Fruit fly (Drosophila melanogaster): ENCODE results near the gene Nepl9.
A peak's percentile ranks its signal among the peaks of the same experiment; 100 is the strongest.

Gene Nepl9

DNA sequence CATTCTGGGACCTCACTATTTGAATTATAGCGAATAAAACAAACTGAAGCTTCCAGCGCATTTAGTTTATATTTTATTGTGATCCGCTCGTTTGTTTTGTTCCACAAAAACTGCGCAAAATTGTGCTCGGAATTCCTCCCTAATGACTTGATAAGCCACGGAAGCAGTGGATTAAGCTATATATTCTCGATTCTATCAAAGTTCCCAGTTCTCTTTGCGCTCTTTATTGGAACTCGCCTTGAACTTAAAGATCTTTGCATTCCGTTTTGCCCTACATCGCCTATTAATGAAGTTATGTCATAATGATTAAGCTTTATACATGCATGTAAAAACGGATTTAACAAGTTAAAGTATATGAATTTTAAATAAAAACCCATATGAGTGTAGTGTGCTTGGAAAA is at the start of gene Nepl9:
Gene Nepl9, minus strand, starts transcription at position 101 of the 400 bp plus-strand sequence.
- TF ChIP-seq jim (GFP tag; optimal IDR thresholded peaks at IDR 0.05) (no peak), woc (GFP tag; optimal IDR thresholded peaks at IDR 0.05) (no peak), GATAd (GFP tag; optimal IDR thresholded peaks at IDR 0.05) (no peak), Vsx2 (GFP tag; optimal IDR thresholded peaks at IDR 0.05; ENCODE audit: partially characterized antibody) (no peak), br (GFP tag; optimal IDR thresholded peaks at IDR 0.05) (no peak), h (GFP tag; optimal IDR thresholded peaks at IDR 0.05) (no peak), dl (GFP tag; optimal IDR thresholded peaks at IDR 0.05; ENCODE audit: insufficient read depth in 1 of 2, partially characterized antibody in 2 of 2) (no peak), CG9705 (GFP tag; optimal IDR thresholded peaks at IDR 0.05) (no peak), sv (GFP tag; optimal IDR thresholded peaks at IDR 0.05) (no peak), OdsH (GFP tag; optimal IDR thresholded peaks at IDR 0.05) (no peak), dsf (GFP tag; optimal IDR thresholded peaks at IDR 0.05; ENCODE audit: borderline replicate concordance) (no peak), usp (GFP tag; optimal IDR thresholded peaks at IDR 0.05) (no peak), Myc (optimal IDR thresholded peaks at IDR 0.05) (no peak), Hr78 (GFP tag; optimal IDR thresholded peaks at IDR 0.05) (no peak), Abd-B (GFP tag; optimal IDR thresholded peaks at IDR 0.05) (no peak), lola (GFP tag; optimal IDR thresholded peaks at IDR 0.05) (no peak)

DNA sequence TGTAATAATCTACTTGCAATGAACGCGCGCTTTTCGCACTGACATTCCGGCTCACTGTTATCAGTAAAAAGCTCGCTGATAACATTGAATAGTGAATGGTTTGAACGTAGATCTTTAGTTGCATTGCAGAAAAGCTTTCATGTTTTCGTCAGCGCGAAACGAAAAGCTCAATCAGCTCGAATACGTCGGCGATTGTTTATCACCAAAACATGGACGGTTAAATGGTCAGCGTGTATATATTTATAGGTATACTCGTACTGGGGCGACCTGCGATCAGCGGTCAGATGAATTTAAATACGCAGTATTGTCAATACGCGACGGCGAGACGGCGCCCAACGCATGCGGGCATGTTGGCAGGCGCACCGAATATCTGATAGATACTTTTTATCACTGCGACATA is 49.4 kb upstream of the Nepl9 start:
- no peak for TF ChIP-seq woc (GFP tag; optimal IDR thresholded peaks at IDR 0.05)
- no peak for TF ChIP-seq Dfd (GFP tag; optimal IDR thresholded peaks at IDR 0.05)
- TF ChIP-seq ey (GFP tag; optimal IDR thresholded peaks at IDR 0.05), result no peak
- no peak for TF ChIP-seq Rel (GFP tag; optimal IDR thresholded peaks at IDR 0.05)
- TF ChIP-seq Rel (tag; optimal IDR thresholded peaks at IDR 0.05), result peak; percentile 64
- TF ChIP-seq h (GFP tag; optimal IDR thresholded peaks at IDR 0.05), result no peak
- no peak for TF ChIP-seq dl (GFP tag; optimal IDR thresholded peaks at IDR 0.05; ENCODE audit: insufficient read depth in 1 of 2, partially characterized antibody in 2 of 2)
- TF ChIP-seq sage (GFP tag; optimal IDR thresholded peaks at IDR 0.05), result no peak
- TF ChIP-seq CG9705 (GFP tag; optimal IDR thresholded peaks at IDR 0.05), result no peak
- TF ChIP-seq HLH106 (tag; optimal IDR thresholded peaks at IDR 0.05), result no peak

DNA sequence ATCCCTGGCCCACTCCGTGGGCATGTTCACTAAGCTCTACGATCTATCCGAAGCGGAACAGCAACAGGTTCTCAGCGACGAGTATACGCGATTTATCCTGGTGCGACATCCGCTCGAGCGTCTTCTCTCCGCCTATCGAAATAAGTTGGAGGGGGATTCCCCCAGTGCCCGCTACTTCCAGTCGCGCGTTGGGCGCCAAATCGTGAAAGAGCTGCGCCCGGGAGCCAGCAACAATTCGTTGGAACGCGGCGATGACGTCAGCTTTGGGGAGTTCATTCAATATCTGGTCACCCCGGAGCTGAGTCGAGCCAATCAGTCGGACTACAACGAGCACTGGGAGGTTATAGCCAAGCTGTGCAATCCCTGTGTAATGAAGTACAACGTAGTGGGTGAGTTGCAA is 48.3 kb upstream of the Nepl9 start:
- TF ChIP-seq Rel (GFP tag; optimal IDR thresholded peaks at IDR 0.05), result no peak
- peak; percentile 59 for TF ChIP-seq Rel (tag; optimal IDR thresholded peaks at IDR 0.05)
- no peak for TF ChIP-seq jim (GFP tag; optimal IDR thresholded peaks at IDR 0.05)

DNA sequence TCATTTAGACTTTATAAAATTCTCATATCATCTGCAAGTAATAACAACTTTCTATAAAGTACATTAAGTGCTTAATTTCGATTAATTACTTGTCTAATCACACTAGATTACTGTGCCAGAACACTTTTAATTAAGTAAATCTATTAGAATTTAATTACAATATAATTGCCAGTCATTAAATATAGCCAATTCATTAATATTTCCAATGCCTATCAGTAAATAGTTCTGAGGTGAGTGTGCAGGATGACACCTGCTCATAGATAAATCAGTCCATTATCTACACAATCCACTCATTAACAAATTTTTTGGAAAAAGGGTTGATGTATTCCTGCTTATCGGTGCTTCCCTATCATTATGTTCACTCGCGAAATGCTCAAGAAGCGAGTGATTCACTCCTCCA is 47.6 kb upstream of the Nepl9 start:
- TF ChIP-seq foxo (GFP tag; optimal IDR thresholded peaks at IDR 0.05), result no peak

DNA sequence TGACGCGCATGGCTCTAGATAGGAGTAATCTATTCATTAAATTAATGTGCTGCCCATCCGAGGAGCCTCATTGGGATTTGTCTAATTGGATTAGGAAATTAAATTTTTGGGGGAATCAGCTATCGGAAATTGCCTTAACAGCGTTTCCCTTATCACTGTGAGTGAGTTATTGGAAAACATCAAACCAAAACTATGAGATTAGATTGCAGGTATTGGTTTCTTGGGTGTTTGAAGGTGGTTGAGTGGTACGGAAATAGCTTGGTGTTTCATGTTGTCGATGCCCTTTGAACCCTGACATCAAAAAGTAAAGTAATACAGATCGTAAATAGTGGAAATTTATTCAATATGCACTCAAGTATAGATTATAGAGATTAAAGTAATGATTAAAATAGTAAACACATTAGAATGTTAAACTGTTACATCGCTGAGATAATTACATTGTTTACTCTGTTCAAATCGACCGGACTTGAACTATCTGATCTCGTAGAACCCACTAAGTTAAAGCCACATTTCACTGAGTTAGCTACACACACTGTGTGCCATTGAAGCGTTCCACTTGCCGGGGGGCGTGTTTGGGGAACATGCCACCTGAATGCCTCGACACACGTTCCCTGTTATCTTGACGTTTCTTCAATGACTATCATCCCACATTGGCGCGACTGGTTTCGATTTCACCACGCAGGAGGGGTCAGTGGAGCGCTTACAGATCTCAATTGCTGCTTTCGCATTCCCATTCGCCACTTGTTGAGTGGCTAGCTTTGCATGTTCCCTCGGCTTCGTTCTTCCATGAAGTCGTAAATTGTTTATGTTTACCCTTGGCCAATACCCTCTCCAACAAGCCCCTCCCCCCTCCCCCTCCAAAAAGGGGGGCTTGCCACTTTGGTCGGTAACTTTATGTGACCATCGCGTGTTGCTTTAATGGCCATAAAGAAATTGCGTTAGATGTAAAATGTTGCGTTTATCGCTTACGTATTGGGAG is 46.1 kb upstream of the Nepl9 start:
- no peak for TF ChIP-seq br (GFP tag; optimal IDR thresholded peaks at IDR 0.05)
- TF ChIP-seq h (GFP tag; optimal IDR thresholded peaks at IDR 0.05), result no peak
- no peak for TF ChIP-seq OdsH (GFP tag; optimal IDR thresholded peaks at IDR 0.05)
- no peak for TF ChIP-seq Rel (GFP tag; optimal IDR thresholded peaks at IDR 0.05)
- TF ChIP-seq Rel (tag; optimal IDR thresholded peaks at IDR 0.05), result no peak
- no peak for TF ChIP-seq Dfd (GFP tag; optimal IDR thresholded peaks at IDR 0.05)
- no peak for TF ChIP-seq sv (GFP tag; optimal IDR thresholded peaks at IDR 0.05)
- no peak for TF ChIP-seq Vsx2 (GFP tag; optimal IDR thresholded peaks at IDR 0.05; ENCODE audit: partially characterized antibody)
- no peak for TF ChIP-seq CG32264 (GFP tag; optimal IDR thresholded peaks at IDR 0.05)
- TF ChIP-seq Hr83 (GFP tag; optimal IDR thresholded peaks at IDR 0.05; ENCODE audit: poor library complexity, severe bottlenecking), result no peak

DNA sequence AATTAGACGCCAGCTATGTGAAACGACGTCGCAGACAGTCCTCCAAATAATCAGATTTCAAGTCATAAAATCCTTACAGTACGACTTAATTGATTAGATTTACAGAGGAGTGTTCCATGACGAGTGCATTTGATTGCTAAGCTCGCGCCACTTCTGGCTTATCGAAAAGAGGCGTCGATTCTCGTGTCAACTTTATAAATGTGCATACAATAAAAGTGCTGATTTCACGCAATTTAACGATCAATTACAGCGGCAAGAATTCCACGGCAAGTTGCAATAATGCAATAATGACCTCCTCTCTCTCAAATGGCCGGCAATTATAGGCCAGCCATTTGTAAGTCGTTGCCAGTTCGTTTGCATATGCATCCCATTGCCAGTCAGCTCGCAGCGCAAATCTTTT is 45.3 kb upstream of the Nepl9 start:
- no peak for TF ChIP-seq Rel (GFP tag; optimal IDR thresholded peaks at IDR 0.05)
- no peak for TF ChIP-seq Rel (tag; optimal IDR thresholded peaks at IDR 0.05)
- TF ChIP-seq tai (GFP tag; optimal IDR thresholded peaks at IDR 0.05), result no peak
- no peak for TF ChIP-seq OdsH (GFP tag; optimal IDR thresholded peaks at IDR 0.05)
- no peak for TF ChIP-seq N (GFP tag; optimal IDR thresholded peaks at IDR 0.05)
- TF ChIP-seq HLH106 (tag; optimal IDR thresholded peaks at IDR 0.05), result no peak
- no peak for TF ChIP-seq brk (GFP tag; optimal IDR thresholded peaks at IDR 0.05)
- TF ChIP-seq Myc (optimal IDR thresholded peaks at IDR 0.05), result no peak
- TF ChIP-seq br (GFP tag; optimal IDR thresholded peaks at IDR 0.05), result no peak
- TF ChIP-seq dl (GFP tag; optimal IDR thresholded peaks at IDR 0.05; ENCODE audit: insufficient read depth in 1 of 2, partially characterized antibody in 2 of 2), result no peak
- no peak for TF ChIP-seq Dfd (GFP tag; optimal IDR thresholded peaks at IDR 0.05)
- no peak for TF ChIP-seq psq (GFP tag; optimal IDR thresholded peaks at IDR 0.05)
- TF ChIP-seq Mio (GFP tag; optimal IDR thresholded peaks at IDR 0.05), result no peak
- TF ChIP-seq ey (GFP tag; optimal IDR thresholded peaks at IDR 0.05), result no peak
- no peak for TF ChIP-seq rgr (GFP tag; optimal IDR thresholded peaks at IDR 0.05)
- no peak for TF ChIP-seq Hr78 (GFP tag; optimal IDR thresholded peaks at IDR 0.05)
- TF ChIP-seq CrebA (GFP tag; optimal IDR thresholded peaks at IDR 0.05; ENCODE audit: borderline replicate concordance), result no peak
- TF ChIP-seq pan (optimal IDR thresholded peaks at IDR 0.05), result no peak
- no peak for TF ChIP-seq sv (GFP tag; optimal IDR thresholded peaks at IDR 0.05)
- TF ChIP-seq Dif (GFP tag; optimal IDR thresholded peaks at IDR 0.05; ENCODE audit: partially characterized antibody), result no peak
- TF ChIP-seq foxo (GFP tag; optimal IDR thresholded peaks at IDR 0.05), result no peak

All from whole organism, wandering third instar larva.